Worm (Caenorhabditis elegans) whole organism, mixed stage, embryonic: ENCODE data around the gene nspa-2.

ENCODE experiments used
- ces-1 ChIP-seq: fragments of 150-350 bp; optimal IDR thresholded peaks from 2 replicates; lab custom pipeline; 2014; ENCODE audit warnings: missing biosample characterization, missing genetic modification reagents, missing genetic modification characterization
- lsy-2 ChIP-seq: fragments of 150-350 bp; optimal IDR thresholded peaks from 2 replicates; lab custom pipeline; 2014; ENCODE audit warnings: missing biosample characterization, missing genetic modification characterization
- nhr-12 ChIP-seq: fragments of 150-350 bp; optimal IDR thresholded peaks from 2 replicates; lab custom pipeline; 2014; ENCODE audit warnings: missing biosample characterization, missing genetic modification characterization
- unc-120 ChIP-seq: sonication (generic microtip); optimal IDR thresholded peaks from 2 replicates; lab custom pipeline; 2017; ENCODE audit warnings: missing genetic modification characterization, missing compliant biosample characterization; ENCODE audit not compliant: poor library complexity, severe bottlenecking
- unc-39 ChIP-seq: fragments of 150-350 bp; optimal IDR thresholded peaks from 2 replicates; lab custom pipeline; 2014; ENCODE audit warnings: missing biosample characterization, missing genetic modification characterization

DNA sequence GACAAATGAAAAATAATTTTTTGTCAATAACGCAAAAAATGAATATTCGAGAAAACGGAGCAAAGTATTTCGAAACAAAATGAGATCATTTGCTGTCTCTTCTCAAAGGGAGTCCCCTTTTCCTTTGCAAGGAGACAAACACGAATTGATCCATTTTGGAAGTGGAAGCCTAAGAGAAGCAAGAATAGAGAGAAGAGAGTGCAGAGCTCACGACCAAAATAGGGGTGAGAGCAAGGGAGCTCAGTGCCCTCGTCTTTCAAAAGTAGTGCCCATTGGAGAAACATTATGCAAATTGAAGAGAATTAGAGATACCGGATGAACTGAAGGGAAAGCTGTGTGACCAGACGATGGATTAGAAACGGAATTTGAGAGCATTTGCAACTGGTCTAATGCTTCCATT, 39.7 kb upstream of the nspa-2 start:
- no peak for TF ChIP-seq nhr-12 (tag; lab: Kevin White, UChicago)
- no peak for TF ChIP-seq unc-120 (tag; lab: Kevin White, UChicago)
- TF ChIP-seq ces-1 (GFP tag; lab: Kevin White, UChicago), result peak; percentile 80
- no peak for TF ChIP-seq lsy-2 (tag; lab: Kevin White, UChicago)
- TF ChIP-seq unc-39 (tag; lab: Kevin White, UChicago), result no peak
